Fruit fly (Drosophila melanogaster) whole organism, prepupa: Measurements from ENCODE around the gene CG13894.

Source experiments
- Blimp-1 ChIP-seq: fragments of 200-800 bp; sonication (Bioruptor generic); optimal IDR thresholded peaks from 3 replicates; lab custom pipeline; 2017; ENCODE audit warnings: missing biosample characterization, missing genetic modification characterization, mild to moderate bottlenecking, moderate library complexity, missing genetic modification reagents
- CG10631 ChIP-seq: fragments of 200-800 bp; sonication (Bioruptor generic); optimal IDR thresholded peaks from 2 replicates; lab custom pipeline; 2016; ENCODE audit warnings: missing biosample characterization, missing genetic modification characterization
- CG10669 ChIP-seq: fragments of 200-800 bp; sonication (Bioruptor generic); optimal IDR thresholded peaks from 3 replicates; lab custom pipeline; 2018; ENCODE audit warnings: missing biosample characterization, mild to moderate bottlenecking, missing genetic modification characterization, moderate library complexity
- CG11762 ChIP-seq: fragments of 200-800 bp; sonication (Bioruptor generic); optimal IDR thresholded peaks from 3 replicates; lab custom pipeline; 2016; ENCODE audit warnings: missing biosample characterization, missing genetic modification characterization; ENCODE audit not compliant: insufficient read depth
- CG11902 ChIP-seq: fragments of 200-800 bp; sonication (Bioruptor generic); optimal IDR thresholded peaks from 3 replicates; lab custom pipeline; 2016; ENCODE audit warnings: missing biosample characterization, missing genetic modification characterization
- CG16779 ChIP-seq: fragments of 200-800 bp; sonication (Bioruptor generic); optimal IDR thresholded peaks from 3 replicates; lab custom pipeline; 2017; ENCODE audit warnings: missing biosample characterization, mild to moderate bottlenecking, missing genetic modification characterization
- CG31627 ChIP-seq: fragments of 200-800 bp; sonication (Bioruptor generic); optimal IDR thresholded peaks from 3 replicates; lab custom pipeline; 2016; ENCODE audit warnings: missing biosample characterization, missing genetic modification characterization
- CG32006 ChIP-seq: fragments of 200-800 bp; sonication (Bioruptor generic); optimal IDR thresholded peaks from 3 replicates; lab custom pipeline; 2017; ENCODE audit warnings: missing biosample characterization, mild to moderate bottlenecking, missing genetic modification characterization
- CG34406 ChIP-seq: fragments of 200-800 bp; sonication (Bioruptor generic); optimal IDR thresholded peaks from 3 replicates; lab custom pipeline; 2016; ENCODE audit warnings: missing biosample characterization, missing genetic modification characterization
- CG3919 ChIP-seq: fragments of 200-800 bp; sonication (Bioruptor generic); optimal IDR thresholded peaks from 3 replicates; lab custom pipeline; 2016; ENCODE audit warnings: missing biosample characterization, missing genetic modification characterization
- CG6163 ChIP-seq: fragments of 200-800 bp; sonication (Bioruptor generic); IDR thresholded peaks from 3 replicates; pipeline ENCODE4 v1.3.6; 2022; ENCODE audit warnings: missing biosample characterization, missing genetic modification characterization
- CG6276 ChIP-seq: fragments of 200-800 bp; sonication (Bioruptor generic); optimal IDR thresholded peaks from 2 replicates; lab custom pipeline; 2017; ENCODE audit warnings: missing biosample characterization, mild to moderate bottlenecking, missing genetic modification characterization
- CG6792 ChIP-seq: fragments of 200-800 bp; sonication (Bioruptor generic); optimal IDR thresholded peaks from 3 replicates; lab custom pipeline; 2016; ENCODE audit warnings: missing biosample characterization, missing genetic modification characterization
- CG6808 ChIP-seq: fragments of 200-800 bp; sonication (Bioruptor generic); optimal IDR thresholded peaks from 3 replicates; lab custom pipeline; 2017; ENCODE audit warnings: missing biosample characterization, missing genetic modification characterization, mild to moderate bottlenecking, moderate library complexity, missing genetic modification reagents
- CG7368 ChIP-seq: fragments of 200-800 bp; sonication (Bioruptor generic); optimal IDR thresholded peaks from 3 replicates; lab custom pipeline; 2016; ENCODE audit warnings: missing biosample characterization, missing genetic modification characterization
- CG8119 ChIP-seq: fragments of 200-800 bp; sonication (Bioruptor generic); IDR thresholded peaks from 3 replicates; pipeline ENCODE4 v1.3.6; 2022; ENCODE audit warnings: missing biosample characterization, missing genetic modification characterization
- CG8319 ChIP-seq: fragments of 200-800 bp; sonication (Bioruptor generic); optimal IDR thresholded peaks from 3 replicates; lab custom pipeline; 2016; ENCODE audit warnings: missing biosample characterization, missing genetic modification characterization
- CG8632 ChIP-seq: fragments of 200-800 bp; sonication (Bioruptor generic); optimal IDR thresholded peaks from 3 replicates; lab custom pipeline; 2016; ENCODE audit warnings: missing biosample characterization, missing genetic modification characterization
- CG9139 ChIP-seq: fragments of 200-800 bp; sonication (Bioruptor generic); optimal IDR thresholded peaks from 3 replicates; lab custom pipeline; 2017; ENCODE audit warnings: missing biosample characterization, mild to moderate bottlenecking, missing genetic modification characterization
- Eip75B ChIP-seq: fragments of 200-800 bp; sonication (Bioruptor generic); optimal IDR thresholded peaks from 3 replicates; lab custom pipeline; 2016; ENCODE audit warnings: missing biosample characterization, missing genetic modification characterization
- Eip78C ChIP-seq: fragments of 200-800 bp; sonication (Bioruptor generic); peaks from one replicate; lab custom pipeline; 2016; ENCODE audit warnings: missing biosample characterization, missing genetic modification characterization
- Ets21C ChIP-seq: fragments of 200-800 bp; sonication (Bioruptor generic); optimal IDR thresholded peaks from 3 replicates; lab custom pipeline; 2016; ENCODE audit warnings: missing biosample characterization, missing genetic modification characterization
- Ets96B ChIP-seq: fragments of 200-800 bp; optimal IDR thresholded peaks from 2 replicates; lab custom pipeline; 2019; ENCODE audit warnings: missing biosample characterization, mild to moderate bottlenecking, missing genetic modification characterization, moderate library complexity
- Gug ChIP-seq: fragments of 200-800 bp; sonication (Bioruptor generic); IDR thresholded peaks from 2 replicates; pipeline ENCODE4 v1.3.6; 2022; ENCODE audit warnings: missing biosample characterization, missing genetic modification characterization
- Hr39 ChIP-seq: fragments of 200-800 bp; sonication (Bioruptor generic); optimal IDR thresholded peaks from 2 replicates; lab custom pipeline; 2016; ENCODE audit warnings: missing biosample characterization, missing genetic modification characterization
- Met ChIP-seq: fragments of 200-800 bp; sonication (Bioruptor generic); optimal IDR thresholded peaks from 3 replicates; lab custom pipeline; 2016; ENCODE audit warnings: missing biosample characterization, missing genetic modification characterization
- OdsH ChIP-seq: fragments of 200-800 bp; sonication (Bioruptor generic); optimal IDR thresholded peaks from 3 replicates; lab custom pipeline; 2016; ENCODE audit warnings: missing biosample characterization, missing genetic modification characterization
- Smox ChIP-seq: fragments of 200-800 bp; sonication (Bioruptor generic); optimal IDR thresholded peaks from 3 replicates; lab custom pipeline; 2016; ENCODE audit warnings: missing biosample characterization, missing genetic modification characterization
- Sox102F ChIP-seq: fragments of 200-800 bp; sonication (Bioruptor generic); optimal IDR thresholded peaks from 2 replicates; lab custom pipeline; 2016; ENCODE audit warnings: missing biosample characterization, mild to moderate bottlenecking, missing genetic modification characterization
- Sox14 ChIP-seq: fragments of 200-800 bp; sonication (Bioruptor generic); optimal IDR thresholded peaks from 3 replicates; lab custom pipeline; 2016; ENCODE audit warnings: missing biosample characterization, missing genetic modification characterization
- Sox15 ChIP-seq: fragments of 200-800 bp; sonication (Bioruptor generic); optimal IDR thresholded peaks from 3 replicates; lab custom pipeline; 2016; ENCODE audit warnings: missing biosample characterization, missing genetic modification characterization
- achi ChIP-seq: fragments of 200-800 bp; sonication (Bioruptor generic); optimal IDR thresholded peaks from 3 replicates; lab custom pipeline; 2016; ENCODE audit warnings: missing biosample characterization, missing genetic modification characterization
- acj6 ChIP-seq: fragments of 200-800 bp; sonication (Bioruptor generic); optimal IDR thresholded peaks from 3 replicates; lab custom pipeline; 2016; ENCODE audit warnings: missing biosample characterization, missing genetic modification characterization
- cyc ChIP-seq: fragments of 200-800 bp; sonication (Bioruptor generic); optimal IDR thresholded peaks from 3 replicates; lab custom pipeline; 2016; ENCODE audit warnings: missing biosample characterization, missing genetic modification characterization
- eg ChIP-seq: fragments of 200-800 bp; sonication (Bioruptor generic); IDR thresholded peaks from 3 replicates; pipeline ENCODE4 v1.3.6; 2022; ENCODE audit warnings: missing biosample characterization, missing genetic modification characterization
- esn ChIP-seq: fragments of 200-800 bp; sonication (Bioruptor generic); optimal IDR thresholded peaks from 2 replicates; lab custom pipeline; 2016; ENCODE audit warnings: missing biosample characterization, mild to moderate bottlenecking, missing genetic modification characterization, moderate library complexity
- fkh ChIP-seq: fragments of 200-800 bp; sonication (Bioruptor generic); optimal IDR thresholded peaks from 3 replicates; lab custom pipeline; 2017; ENCODE audit warnings: missing biosample characterization, mild to moderate bottlenecking, missing genetic modification characterization, moderate library complexity
- lz ChIP-seq: fragments of 200-800 bp; sonication (Bioruptor generic); optimal IDR thresholded peaks from 3 replicates; lab custom pipeline; 2016; ENCODE audit warnings: missing biosample characterization, missing genetic modification characterization
- pdm3 ChIP-seq: fragments of 200-800 bp; sonication (Bioruptor generic); optimal IDR thresholded peaks from 3 replicates; lab custom pipeline; 2016; ENCODE audit warnings: missing biosample characterization, missing genetic modification characterization
- salr ChIP-seq, 2 experiments: fragments of 200-800 bp; sonication (Bioruptor generic); optimal IDR thresholded peaks; 3 replicates each; lab custom pipeline; 2016 to 2018; ENCODE audit warnings: missing biosample characterization in 2 of 2, missing genetic modification characterization in 2 of 2, mild to moderate bottlenecking in 1 of 2
- spab ChIP-seq: fragments of 200-800 bp; sonication (Bioruptor generic); optimal IDR thresholded peaks from 2 replicates; lab custom pipeline; 2017; ENCODE audit warnings: missing biosample characterization, mild to moderate bottlenecking, missing genetic modification characterization, missing genetic modification reagents
- ss ChIP-seq, 2 experiments: fragments of 200-800 bp; sonication (Bioruptor generic); optimal IDR thresholded peaks; 2 replicates in 1 of 2; 3 replicates in 1 of 2; lab custom pipeline; 2017 to 2018; ENCODE audit warnings: mild to moderate bottlenecking in 2 of 2, missing biosample characterization in 2 of 2, missing genetic modification characterization in 2 of 2, moderate library complexity in 1 of 2
- svp ChIP-seq: fragments of 200-800 bp; sonication (Bioruptor generic); peaks from one replicate; lab custom pipeline; 2016; ENCODE audit warnings: missing biosample characterization, missing genetic modification characterization
- topi ChIP-seq: fragments of 200-800 bp; sonication (Bioruptor generic); optimal IDR thresholded peaks from 3 replicates; lab custom pipeline; 2016; ENCODE audit warnings: missing biosample characterization, missing genetic modification characterization
- vri ChIP-seq: fragments of 200-800 bp; sonication (Bioruptor generic); optimal IDR thresholded peaks from 3 replicates; lab custom pipeline; 2016; ENCODE audit warnings: missing biosample characterization, mild to moderate bottlenecking, missing genetic modification characterization

CG13894 gene

dm6 chr3L:727874-728273, 28.9 kb upstream of the CG13894 start (continued):
- peak; percentile 89 for TF ChIP-seq CG31627 (GFP tag; lab: Kevin White, UChicago)
- peak; percentile 92 for TF ChIP-seq vri (GFP tag; lab: Kevin White, UChicago)
- no peak for TF ChIP-seq eg (GFP tag; lab: Robert Waterston, UW)
- peak; percentile 71 for TF ChIP-seq acj6 (GFP tag; lab: Kevin White, UChicago)
- TF ChIP-seq Sox15, result peak; percentile 42
- peak; percentile 64 for TF ChIP-seq CG34406
- peak; percentile 54 for TF ChIP-seq Blimp-1

dm6 chr3L:727190-727589, 28.2 kb upstream of the CG13894 start:
- TF ChIP-seq Met, result peak; percentile 60
- TF ChIP-seq CG31627 (GFP tag; lab: Kevin White, UChicago), result peak; percentile 53
- TF ChIP-seq CG32006 (GFP tag; lab: Kevin White, UChicago), result no peak
- TF ChIP-seq Eip75B, result peak; percentile 28
- TF ChIP-seq OdsH (GFP tag; lab: Kevin White, UChicago), result peak; percentile 23
- peak; percentile 20 for TF ChIP-seq CG3919 (GFP tag; lab: Kevin White, UChicago)
- no peak for TF ChIP-seq CG6808 (GFP tag; lab: Kevin White, UChicago)
- no peak for TF ChIP-seq CG8119 (GFP tag; lab: Robert Waterston, UW)
- TF ChIP-seq CG8632 (GFP tag; lab: Kevin White, UChicago), result peak; percentile 5
- TF ChIP-seq cyc (GFP tag; lab: Kevin White, UChicago), result peak; percentile 48
- peak; percentile 44 for TF ChIP-seq Blimp-1
- peak; percentile 23 for TF ChIP-seq Sox14 (GFP tag; lab: Kevin White, UChicago)
- peak; percentile 42 for TF ChIP-seq acj6 (GFP tag; lab: Kevin White, UChicago)
- peak; percentile 57 for TF ChIP-seq Smox (GFP tag; lab: Kevin White, UChicago)
- TF ChIP-seq Eip78C, result peak; percentile 83
- TF ChIP-seq CG6792 (GFP tag; lab: Kevin White, UChicago), result peak; percentile 16
- TF ChIP-seq Ets21C (GFP tag; lab: Kevin White, UChicago), result peak; percentile 32
- TF ChIP-seq lz (GFP tag; lab: Kevin White, UChicago), result peak; percentile 65
- peak; percentile 93 for TF ChIP-seq svp
- no peak for TF ChIP-seq Sox15
- no peak for TF ChIP-seq Ets96B (tag; lab: Kevin White, UChicago)
- peak; percentile 20 for TF ChIP-seq CG10631 (GFP tag; lab: Kevin White, UChicago)
- peak; percentile 9 for TF ChIP-seq CG11902 (GFP tag; lab: Kevin White, UChicago)
- TF ChIP-seq Sox102F (GFP tag; lab: Kevin White, UChicago), result peak; percentile 59
- TF ChIP-seq achi, result no peak
- TF ChIP-seq CG10669 (GFP tag; lab: Kevin White, UChicago), result no peak
- TF ChIP-seq Hr39, result peak; percentile 61
- TF ChIP-seq CG7368, result no peak
- TF ChIP-seq CG8319, result peak; percentile 26
- TF ChIP-seq eg (GFP tag; lab: Robert Waterston, UW), result no peak
- TF ChIP-seq pdm3 (GFP tag; lab: Kevin White, UChicago), result peak; percentile 31
- TF ChIP-seq CG34406, result peak; percentile 11
- TF ChIP-seq CG11762 (GFP tag; lab: Kevin White, UChicago), result no peak
- no peak for TF ChIP-seq Gug
- TF ChIP-seq CG6163 (GFP tag; lab: Robert Waterston, UW), result peak; percentile 17; the same call in 1 of the 3 replicates
- peak; percentile 65 for TF ChIP-seq esn (GFP tag; lab: Kevin White, UChicago)
- TF ChIP-seq topi (GFP tag; lab: Kevin White, UChicago), result peak; percentile 54

- TF ChIP-seq CG6792 (GFP tag; lab: Kevin White, UChicago) (no peak), CG16779 (tag; lab: Kevin White, UChicago) (no peak), fkh (GFP tag; lab: Kevin White, UChicago) (no peak), Ets96B (tag; lab: Kevin White, UChicago) (no peak), CG10669 (GFP tag; lab: Kevin White, UChicago) (no peak), CG10631 (GFP tag; lab: Kevin White, UChicago) (no peak), cyc (GFP tag; lab: Kevin White, UChicago) (no peak), ss (GFP tag; optimal IDR thresholded peaks at IDR 0.05; lab: Kevin White, UChicago) (no peak), CG6163 (GFP tag; lab: Robert Waterston, UW) (no peak), Sox15 (no peak), vri (GFP tag; lab: Kevin White, UChicago) (no peak), OdsH (GFP tag; lab: Kevin White, UChicago) (no peak), salr (GFP tag; optimal IDR thresholded peaks at IDR 0.05; lab: Kevin White, UChicago) (no peak), CG6276 (GFP tag; lab: Kevin White, UChicago) (no peak), spab (GFP tag; lab: Kevin White, UChicago) (no peak), CG9139 (GFP tag; lab: Kevin White, UChicago) (no peak)
Observed at dm6 chr3L:726486-727180, 27.7 kb upstream of the CG13894 start.
